Worm (Caenorhabditis elegans) whole organism, L4/young adult: ENCODE results near the gene ril-1.

Experiments
- W03F9.2 ChIP-seq: fragments of 150-350 bp; optimal IDR thresholded peaks from 2 replicates; lab custom pipeline; 2014; ENCODE audit warnings: missing biosample characterization, missing genetic modification characterization
- dao-5 ChIP-seq: sonication (generic microtip); optimal IDR thresholded peaks from 2 replicates; lab custom pipeline; 2016; ENCODE audit warnings: missing genotype, missing genetic modification characterization, moderate library complexity, missing compliant biosample characterization
- him-1 ChIP-seq: sonication (generic microtip); optimal IDR thresholded peaks from 2 replicates; lab custom pipeline; 2016; ENCODE audit warnings: missing genotype, missing genetic modification reagents, missing genetic modification characterization, missing compliant biosample characterization

ril-1 gene

ce11 chrV:14480533-14480932, 43.4 kb downstream of the ril-1 start:
- TF ChIP-seq him-1 (tag; lab: Kevin White, UChicago) = no peak
- no peak for TF ChIP-seq dao-5
- no peak for TF ChIP-seq W03F9.2 (tag; lab: Kevin White, UChicago)

ce11 chrV:14478979-14479378, 45.0 kb downstream of the ril-1 start, which contains the start of gene clec-55:
Gene clec-55 (plus strand): TSS chrV:14479279.
- TF ChIP-seq W03F9.2 (tag; lab: Kevin White, UChicago) (no peak), dao-5 (no peak), him-1 (tag; lab: Kevin White, UChicago) (no peak)

ce11 chrV:14476680-14477079, 47.2 kb downstream of the ril-1 start, which contains the start of gene clec-54:
Gene clec-54 (plus strand): TSS chrV:14476903.
- TF ChIP-seq dao-5 (no peak), W03F9.2 (tag; lab: Kevin White, UChicago) (no peak), him-1 (tag; lab: Kevin White, UChicago) (no peak)

ce11 chrV:14474099-14474498, 49.8 kb downstream of the ril-1 start, which contains the start of gene clec-56:
Gene clec-56 (plus strand): TSS chrV:14474399.
- TF ChIP-seq W03F9.2 (tag; lab: Kevin White, UChicago) = no peak
- TF ChIP-seq dao-5 = no peak
- no peak for TF ChIP-seq him-1 (tag; lab: Kevin White, UChicago)
